Fruit fly (Drosophila melanogaster) whole organism, prepupa: ENCODE data around the gene CG12768.

ENCODE experiments used
- Blimp-1 ChIP-seq: fragments of 200-800 bp; sonication (Bioruptor generic); optimal IDR thresholded peaks from 3 replicates; lab custom pipeline; 2017; ENCODE audit warnings: missing biosample characterization, missing genetic modification characterization, mild to moderate bottlenecking, moderate library complexity, missing genetic modification reagents
- CG10669 ChIP-seq: fragments of 200-800 bp; sonication (Bioruptor generic); optimal IDR thresholded peaks from 3 replicates; lab custom pipeline; 2018; ENCODE audit warnings: missing biosample characterization, mild to moderate bottlenecking, missing genetic modification characterization, moderate library complexity
- CG11294 ChIP-seq: fragments of 200-800 bp; sonication (Bioruptor generic); IDR thresholded peaks from 2 replicates; pipeline ENCODE4 v1.3.6; 2022; ENCODE audit warnings: missing biosample characterization, missing genetic modification characterization
- CG11762 ChIP-seq: fragments of 200-800 bp; sonication (Bioruptor generic); optimal IDR thresholded peaks from 3 replicates; lab custom pipeline; 2016; ENCODE audit warnings: missing biosample characterization, missing genetic modification characterization; ENCODE audit not compliant: insufficient read depth
- CG11902 ChIP-seq: fragments of 200-800 bp; sonication (Bioruptor generic); optimal IDR thresholded peaks from 3 replicates; lab custom pipeline; 2016; ENCODE audit warnings: missing biosample characterization, missing genetic modification characterization
- CG15336 ChIP-seq: fragments of 200-800 bp; sonication (Bioruptor generic); IDR thresholded peaks from 2 replicates; pipeline ENCODE4 v1.3.6; 2022; ENCODE audit warnings: missing biosample characterization, missing genetic modification characterization
- CG1621 ChIP-seq: fragments of 200-800 bp; sonication (Bioruptor generic); optimal IDR thresholded peaks from 3 replicates; lab custom pipeline; 2018; ENCODE audit warnings: missing biosample characterization, mild to moderate bottlenecking, missing genetic modification characterization
- CG16779 ChIP-seq: fragments of 200-800 bp; sonication (Bioruptor generic); optimal IDR thresholded peaks from 3 replicates; lab custom pipeline; 2017; ENCODE audit warnings: missing biosample characterization, mild to moderate bottlenecking, missing genetic modification characterization
- CG31627 ChIP-seq: fragments of 200-800 bp; sonication (Bioruptor generic); optimal IDR thresholded peaks from 3 replicates; lab custom pipeline; 2016; ENCODE audit warnings: missing biosample characterization, missing genetic modification characterization
- CG32006 ChIP-seq: fragments of 200-800 bp; sonication (Bioruptor generic); optimal IDR thresholded peaks from 3 replicates; lab custom pipeline; 2017; ENCODE audit warnings: missing biosample characterization, mild to moderate bottlenecking, missing genetic modification characterization
- CG34406 ChIP-seq: fragments of 200-800 bp; sonication (Bioruptor generic); optimal IDR thresholded peaks from 3 replicates; lab custom pipeline; 2016; ENCODE audit warnings: missing biosample characterization, missing genetic modification characterization
- CG3919 ChIP-seq: fragments of 200-800 bp; sonication (Bioruptor generic); optimal IDR thresholded peaks from 3 replicates; lab custom pipeline; 2016; ENCODE audit warnings: missing biosample characterization, missing genetic modification characterization
- CG4318 ChIP-seq: fragments of 200-800 bp; sonication (Bioruptor generic); optimal IDR thresholded peaks from 3 replicates; lab custom pipeline; 2017; ENCODE audit warnings: missing biosample characterization, mild to moderate bottlenecking, missing genetic modification characterization
- CG6163 ChIP-seq: fragments of 200-800 bp; sonication (Bioruptor generic); IDR thresholded peaks from 3 replicates; pipeline ENCODE4 v1.3.6; 2022; ENCODE audit warnings: missing biosample characterization, missing genetic modification characterization
- CG6276 ChIP-seq: fragments of 200-800 bp; sonication (Bioruptor generic); optimal IDR thresholded peaks from 2 replicates; lab custom pipeline; 2017; ENCODE audit warnings: missing biosample characterization, mild to moderate bottlenecking, missing genetic modification characterization
- CG6792 ChIP-seq: fragments of 200-800 bp; sonication (Bioruptor generic); optimal IDR thresholded peaks from 3 replicates; lab custom pipeline; 2016; ENCODE audit warnings: missing biosample characterization, missing genetic modification characterization
- CG6854 ChIP-seq: fragments of 200-800 bp; sonication (Bioruptor generic); optimal IDR thresholded peaks from 2 replicates; lab custom pipeline; 2017; ENCODE audit warnings: missing biosample characterization, mild to moderate bottlenecking, missing genetic modification characterization
- CG7368 ChIP-seq: fragments of 200-800 bp; sonication (Bioruptor generic); optimal IDR thresholded peaks from 3 replicates; lab custom pipeline; 2016; ENCODE audit warnings: missing biosample characterization, missing genetic modification characterization
- CG8119 ChIP-seq: fragments of 200-800 bp; sonication (Bioruptor generic); IDR thresholded peaks from 3 replicates; pipeline ENCODE4 v1.3.6; 2022; ENCODE audit warnings: missing biosample characterization, missing genetic modification characterization
- CG8319 ChIP-seq: fragments of 200-800 bp; sonication (Bioruptor generic); optimal IDR thresholded peaks from 3 replicates; lab custom pipeline; 2016; ENCODE audit warnings: missing biosample characterization, missing genetic modification characterization
- CG8632 ChIP-seq: fragments of 200-800 bp; sonication (Bioruptor generic); optimal IDR thresholded peaks from 3 replicates; lab custom pipeline; 2016; ENCODE audit warnings: missing biosample characterization, missing genetic modification characterization
- CG9139 ChIP-seq: fragments of 200-800 bp; sonication (Bioruptor generic); optimal IDR thresholded peaks from 3 replicates; lab custom pipeline; 2017; ENCODE audit warnings: missing biosample characterization, mild to moderate bottlenecking, missing genetic modification characterization
- Eip75B ChIP-seq: fragments of 200-800 bp; sonication (Bioruptor generic); optimal IDR thresholded peaks from 3 replicates; lab custom pipeline; 2016; ENCODE audit warnings: missing biosample characterization, missing genetic modification characterization
- Eip78C ChIP-seq: fragments of 200-800 bp; sonication (Bioruptor generic); peaks from one replicate; lab custom pipeline; 2016; ENCODE audit warnings: missing biosample characterization, missing genetic modification characterization
- Eip93F ChIP-seq: fragments of 200-800 bp; sonication (Bioruptor generic); optimal IDR thresholded peaks from 2 replicates; lab custom pipeline; 2016; ENCODE audit warnings: missing biosample characterization, mild to moderate bottlenecking, missing genetic modification characterization
- Ets96B ChIP-seq: fragments of 200-800 bp; optimal IDR thresholded peaks from 2 replicates; lab custom pipeline; 2019; ENCODE audit warnings: missing biosample characterization, mild to moderate bottlenecking, missing genetic modification characterization, moderate library complexity
- Gug ChIP-seq: fragments of 200-800 bp; sonication (Bioruptor generic); IDR thresholded peaks from 2 replicates; pipeline ENCODE4 v1.3.6; 2022; ENCODE audit warnings: missing biosample characterization, missing genetic modification characterization
- Hr38 ChIP-seq: sonication (Bioruptor generic); optimal IDR thresholded peaks from 2 replicates; lab custom pipeline; 2016; ENCODE audit warnings: missing biosample characterization, missing genetic modification characterization
- Hr39 ChIP-seq: fragments of 200-800 bp; sonication (Bioruptor generic); optimal IDR thresholded peaks from 2 replicates; lab custom pipeline; 2016; ENCODE audit warnings: missing biosample characterization, missing genetic modification characterization
- Hr4 ChIP-seq: fragments of 200-800 bp; sonication (Bioruptor generic); optimal IDR thresholded peaks from 3 replicates; lab custom pipeline; 2016; ENCODE audit warnings: missing biosample characterization, missing genetic modification characterization
- Lpt ChIP-seq: fragments of 200-800 bp; sonication (Bioruptor generic); optimal IDR thresholded peaks from 3 replicates; lab custom pipeline; 2016; ENCODE audit warnings: missing biosample characterization, missing genetic modification characterization
- Met ChIP-seq: fragments of 200-800 bp; sonication (Bioruptor generic); optimal IDR thresholded peaks from 3 replicates; lab custom pipeline; 2016; ENCODE audit warnings: missing biosample characterization, missing genetic modification characterization
- OdsH ChIP-seq: fragments of 200-800 bp; sonication (Bioruptor generic); optimal IDR thresholded peaks from 3 replicates; lab custom pipeline; 2016; ENCODE audit warnings: missing biosample characterization, missing genetic modification characterization
- Smox ChIP-seq: fragments of 200-800 bp; sonication (Bioruptor generic); optimal IDR thresholded peaks from 3 replicates; lab custom pipeline; 2016; ENCODE audit warnings: missing biosample characterization, missing genetic modification characterization
- Sox102F ChIP-seq: fragments of 200-800 bp; sonication (Bioruptor generic); optimal IDR thresholded peaks from 2 replicates; lab custom pipeline; 2016; ENCODE audit warnings: missing biosample characterization, mild to moderate bottlenecking, missing genetic modification characterization
- Sox14 ChIP-seq: fragments of 200-800 bp; sonication (Bioruptor generic); optimal IDR thresholded peaks from 3 replicates; lab custom pipeline; 2016; ENCODE audit warnings: missing biosample characterization, missing genetic modification characterization
- acj6 ChIP-seq: fragments of 200-800 bp; sonication (Bioruptor generic); optimal IDR thresholded peaks from 3 replicates; lab custom pipeline; 2016; ENCODE audit warnings: missing biosample characterization, missing genetic modification characterization
- cyc ChIP-seq: fragments of 200-800 bp; sonication (Bioruptor generic); optimal IDR thresholded peaks from 3 replicates; lab custom pipeline; 2016; ENCODE audit warnings: missing biosample characterization, missing genetic modification characterization
- dac ChIP-seq: fragments of 200-800 bp; sonication (Bioruptor generic); optimal IDR thresholded peaks from 2 replicates; lab custom pipeline; 2017; ENCODE audit warnings: missing biosample characterization, mild to moderate bottlenecking, missing genetic modification characterization
- dsx ChIP-seq: fragments of 200-800 bp; optimal IDR thresholded peaks from 3 replicates; lab custom pipeline; 2019; ENCODE audit warnings: missing biosample characterization, mild to moderate bottlenecking, missing genetic modification characterization, moderate library complexity; ENCODE audit not compliant: poor library complexity, severe bottlenecking
- eg ChIP-seq: fragments of 200-800 bp; sonication (Bioruptor generic); IDR thresholded peaks from 3 replicates; pipeline ENCODE4 v1.3.6; 2022; ENCODE audit warnings: missing biosample characterization, missing genetic modification characterization
- esn ChIP-seq: fragments of 200-800 bp; sonication (Bioruptor generic); optimal IDR thresholded peaks from 2 replicates; lab custom pipeline; 2016; ENCODE audit warnings: missing biosample characterization, mild to moderate bottlenecking, missing genetic modification characterization, moderate library complexity
- fd59A ChIP-seq: fragments of 200-800 bp; sonication (Bioruptor generic); optimal IDR thresholded peaks from 2 replicates; lab custom pipeline; 2017; ENCODE audit warnings: missing biosample characterization, mild to moderate bottlenecking, missing genetic modification characterization, missing genetic modification reagents
- fd85E ChIP-seq: fragments of 200-800 bp; sonication (Bioruptor generic); optimal IDR thresholded peaks from 3 replicates; lab custom pipeline; 2016; ENCODE audit warnings: missing biosample characterization, missing genetic modification characterization
- fkh ChIP-seq: fragments of 200-800 bp; sonication (Bioruptor generic); optimal IDR thresholded peaks from 3 replicates; lab custom pipeline; 2017; ENCODE audit warnings: missing biosample characterization, mild to moderate bottlenecking, missing genetic modification characterization, moderate library complexity
- lz ChIP-seq: fragments of 200-800 bp; sonication (Bioruptor generic); optimal IDR thresholded peaks from 3 replicates; lab custom pipeline; 2016; ENCODE audit warnings: missing biosample characterization, missing genetic modification characterization
- net ChIP-seq: fragments of 200-800 bp; sonication (Bioruptor generic); optimal IDR thresholded peaks from 3 replicates; lab custom pipeline; 2016; ENCODE audit warnings: missing biosample characterization, missing genetic modification characterization
- pdm3 ChIP-seq: fragments of 200-800 bp; sonication (Bioruptor generic); optimal IDR thresholded peaks from 3 replicates; lab custom pipeline; 2016; ENCODE audit warnings: missing biosample characterization, missing genetic modification characterization
- spab ChIP-seq: fragments of 200-800 bp; sonication (Bioruptor generic); optimal IDR thresholded peaks from 2 replicates; lab custom pipeline; 2017; ENCODE audit warnings: missing biosample characterization, mild to moderate bottlenecking, missing genetic modification characterization, missing genetic modification reagents
- ss ChIP-seq, 2 experiments: fragments of 200-800 bp; sonication (Bioruptor generic); optimal IDR thresholded peaks; 2 replicates in 1 of 2; 3 replicates in 1 of 2; lab custom pipeline; 2017 to 2018; ENCODE audit warnings: mild to moderate bottlenecking in 2 of 2, missing biosample characterization in 2 of 2, missing genetic modification characterization in 2 of 2, moderate library complexity in 1 of 2
- svp ChIP-seq: fragments of 200-800 bp; sonication (Bioruptor generic); peaks from one replicate; lab custom pipeline; 2016; ENCODE audit warnings: missing biosample characterization, missing genetic modification characterization
- vri ChIP-seq: fragments of 200-800 bp; sonication (Bioruptor generic); optimal IDR thresholded peaks from 3 replicates; lab custom pipeline; 2016; ENCODE audit warnings: missing biosample characterization, mild to moderate bottlenecking, missing genetic modification characterization

The CG12768 gene

dm6 chr3L:22909914-22910541, at the start of gene CG12768:
Gene CG12768, plus strand, starts transcription at chr3L:22910491.
- peak; percentile 41 for TF ChIP-seq Eip78C (GFP tag; lab: Kevin White, UChicago)
- peak; percentile 45 for TF ChIP-seq CG6276 (GFP tag; lab: Kevin White, UChicago)
- peak; percentile 37 for TF ChIP-seq CG8632
- TF ChIP-seq lz (GFP tag; lab: Kevin White, UChicago) = peak; percentile 13
- TF ChIP-seq pdm3 (GFP tag; lab: Kevin White, UChicago) = peak; percentile 30
- no peak for TF ChIP-seq CG6854 (GFP tag; lab: Kevin White, UChicago)
- no peak for TF ChIP-seq CG6163 (GFP tag; lab: Robert Waterston, UW)
- peak; percentile 27 for TF ChIP-seq Hr39
- TF ChIP-seq Hr38 (GFP tag; lab: Kevin White, UChicago) = no peak
- TF ChIP-seq CG32006 = peak; percentile 78
- TF ChIP-seq fd85E (GFP tag; lab: Kevin White, UChicago) = no peak
- peak; percentile 67 for TF ChIP-seq spab (GFP tag; lab: Kevin White, UChicago)
- TF ChIP-seq fd59A (GFP tag; lab: Kevin White, UChicago) = peak; percentile 31
- TF ChIP-seq CG8319 (GFP tag; lab: Kevin White, UChicago) = no peak
- TF ChIP-seq svp (GFP tag; lab: Kevin White, UChicago) = peak; percentile 70
- peak; percentile 54 for TF ChIP-seq CG4318 (GFP tag; lab: Kevin White, UChicago)
- TF ChIP-seq CG11902 (GFP tag; lab: Kevin White, UChicago) = no peak
- TF ChIP-seq fkh = no peak
- no peak for TF ChIP-seq CG6792 (GFP tag; lab: Kevin White, UChicago)
- TF ChIP-seq vri = no peak
- TF ChIP-seq eg (GFP tag; lab: Robert Waterston, UW) = 0 out of 3 replicates have a peak, but pooled peaks have one; percentile 34
- no peak for TF ChIP-seq CG11762 (GFP tag; lab: Kevin White, UChicago)
- TF ChIP-seq CG1621 (tag; lab: Kevin White, UChicago) = peak; percentile 15
- no peak for TF ChIP-seq CG8119 (GFP tag; lab: Robert Waterston, UW)
- TF ChIP-seq Sox14 (GFP tag; lab: Kevin White, UChicago) = peak; percentile 4
- no peak for TF ChIP-seq net (GFP tag; lab: Kevin White, UChicago)
- TF ChIP-seq dac (GFP tag; lab: Kevin White, UChicago) = no peak
- TF ChIP-seq esn (GFP tag; lab: Kevin White, UChicago) = peak; percentile 41
- TF ChIP-seq Met (GFP tag; lab: Kevin White, UChicago) = peak; percentile 7
- TF ChIP-seq dsx (GFP tag; lab: Kevin White, UChicago) = peak; percentile 45
- TF ChIP-seq CG34406 (GFP tag; lab: Kevin White, UChicago) = peak; percentile 49
- TF ChIP-seq CG16779 (tag; lab: Kevin White, UChicago) = peak; percentile 47
- TF ChIP-seq CG9139 (GFP tag; lab: Kevin White, UChicago) = no peak
- no peak for TF ChIP-seq Eip93F (GFP tag; lab: Kevin White, UChicago)
- TF ChIP-seq acj6 (GFP tag; lab: Kevin White, UChicago) = peak; percentile 4
- no peak for TF ChIP-seq cyc (GFP tag; lab: Kevin White, UChicago)
- TF ChIP-seq CG11294 (GFP tag; lab: Robert Waterston, UW) = no peak
- no peak for TF ChIP-seq CG15336 (GFP tag; lab: Robert Waterston, UW)
- no peak for TF ChIP-seq Smox (GFP tag; lab: Kevin White, UChicago)
- TF ChIP-seq CG7368 (GFP tag; lab: Kevin White, UChicago) = no peak
- TF ChIP-seq Lpt (GFP tag; lab: Kevin White, UChicago) = no peak
- no peak for TF ChIP-seq Eip75B
- TF ChIP-seq Gug = no peak
- TF ChIP-seq OdsH (GFP tag; lab: Kevin White, UChicago) = peak; percentile 29
- peak; percentile 18 for TF ChIP-seq Blimp-1 (GFP tag; lab: Kevin White, UChicago)
- TF ChIP-seq Hr4 (GFP tag; lab: Kevin White, UChicago) = no peak
- TF ChIP-seq CG3919 = peak; percentile 17
- peak; percentile 49 for TF ChIP-seq CG10669 (GFP tag; lab: Kevin White, UChicago)
- no peak for TF ChIP-seq CG31627 (GFP tag; lab: Kevin White, UChicago)
- peak; percentile 37 to 55 for TF ChIP-seq ss (GFP tag; optimal IDR thresholded peaks at IDR 0.05; lab: Kevin White, UChicago)
- no peak for TF ChIP-seq Sox102F (GFP tag; lab: Kevin White, UChicago)
- peak; percentile 57 for TF ChIP-seq Ets96B (tag; lab: Kevin White, UChicago)
